Worm (Caenorhabditis elegans): ENCODE results near the gene taf-6.2.
A peak's percentile ranks its signal among the peaks of the same experiment; 100 is the strongest.

taf-6.2 gene

ce11 chrIV:3647551-3647950 is 47.0 kb downstream of the taf-6.2 start:
- TF ChIP-seq crh-2 (tag; optimal IDR thresholded peaks at IDR 0.05) (peak; percentile 13), zag-1 (tag; optimal IDR thresholded peaks at IDR 0.05) (no peak), dmd-4 (tag; optimal IDR thresholded peaks at IDR 0.05) (no peak), lsy-2 (tag; optimal IDR thresholded peaks at IDR 0.05) (peak in 1 of 2 experiments; percentile 41), C34F6.9 (tag; optimal IDR thresholded peaks at IDR 0.05) (peak; percentile 26), gmeb-1 (tag; optimal IDR thresholded peaks at IDR 0.05) (peak; percentile 9), nhr-25 (tag; optimal IDR thresholded peaks at IDR 0.05) (peak; percentile 43), nhr-129 (tag; optimal IDR thresholded peaks at IDR 0.05) (peak; percentile 59), sma-9 (GFP tag; optimal IDR thresholded peaks at IDR 0.05) (peak; percentile 77), sma-9 (tag; optimal IDR thresholded peaks at IDR 0.05) (no peak), F13H6.1 (tag; optimal IDR thresholded peaks at IDR 0.05) (peak; percentile 82), ztf-4 (tag; optimal IDR thresholded peaks at IDR 0.05) (peak; percentile 52)

DNA sequence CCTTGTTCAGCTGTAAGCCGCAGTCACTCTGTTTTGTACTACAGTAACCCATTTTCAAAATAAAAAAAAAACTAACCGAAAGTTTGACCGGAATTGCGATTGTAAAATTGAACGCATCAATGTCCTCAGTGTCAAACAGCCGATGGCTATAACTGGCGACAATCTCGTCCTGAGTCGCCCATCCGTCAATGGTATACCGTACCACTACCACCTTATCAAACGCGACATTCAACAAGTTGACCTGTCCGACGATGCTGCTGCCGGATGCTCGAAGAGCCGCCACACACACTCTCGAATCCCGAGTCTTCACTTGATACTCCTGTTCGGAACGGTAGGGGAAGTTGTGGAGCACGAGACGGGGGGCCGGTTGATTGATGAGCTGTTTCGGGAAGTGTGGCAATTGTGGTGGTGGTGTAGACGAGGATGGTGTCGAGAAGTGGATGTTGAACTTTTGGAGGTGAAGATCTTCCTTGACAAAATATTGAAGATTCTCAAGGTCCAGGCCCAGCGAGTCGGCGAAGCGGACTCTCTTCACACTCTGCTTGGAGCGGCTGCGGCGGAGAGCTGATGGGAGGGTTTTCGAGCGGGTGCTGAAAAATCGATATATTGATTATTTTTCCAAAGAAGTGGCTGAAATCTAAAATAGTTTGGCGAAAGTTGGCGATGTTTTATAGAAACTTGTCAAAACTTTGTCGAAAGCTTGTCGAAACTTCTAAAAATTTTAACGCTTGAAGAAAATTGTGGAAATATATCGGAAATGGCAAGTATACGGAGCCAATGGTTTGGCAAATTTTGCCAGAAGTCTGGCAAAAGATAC is 48.0 kb downstream of the taf-6.2 start:
- TF ChIP-seq nhr-25 (tag; optimal IDR thresholded peaks at IDR 0.05) (no peak), peb-1 (tag; optimal IDR thresholded peaks at IDR 0.05) (no peak), elt-1 (tag; optimal IDR thresholded peaks at IDR 0.05) (no peak), zag-1 (tag; optimal IDR thresholded peaks at IDR 0.05) (no peak)

DNA sequence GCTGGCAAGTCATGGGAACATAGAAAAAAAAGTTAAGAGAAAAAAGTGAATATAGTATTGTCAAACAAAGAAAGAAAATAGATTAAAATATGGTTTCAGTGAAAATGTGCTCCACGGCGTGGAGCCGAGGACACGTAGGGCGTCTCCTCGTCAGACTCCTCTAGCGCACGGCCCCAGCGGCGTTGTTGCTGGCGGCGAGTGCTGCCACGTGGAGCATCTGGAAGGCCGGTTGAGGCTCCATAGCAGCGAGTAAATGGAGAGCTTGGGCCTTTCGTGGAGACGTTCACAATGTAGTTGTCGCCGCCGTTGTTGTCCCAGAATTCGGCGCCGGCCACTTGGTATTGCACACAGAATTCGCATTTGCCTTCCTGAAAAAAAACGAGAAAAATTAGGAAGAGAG is 49.0 kb downstream of the taf-6.2 start:
- TF ChIP-seq R02D3.7 (tag; optimal IDR thresholded peaks at IDR 0.05) (no peak), C34F6.9 (tag; optimal IDR thresholded peaks at IDR 0.05) (no peak), Y55F3AM.14 (GFP tag; optimal IDR thresholded peaks at IDR 0.05) (no peak), gmeb-1 (tag; optimal IDR thresholded peaks at IDR 0.05) (no peak), unc-39 (tag; optimal IDR thresholded peaks at IDR 0.05) (no peak), nhr-237 (tag; optimal IDR thresholded peaks at IDR 0.05) (no peak), nhr-11 (tag; optimal IDR thresholded peaks at IDR 0.05) (no peak), nhr-129 (tag; optimal IDR thresholded peaks at IDR 0.05) (no peak), nhr-77 (tag; optimal IDR thresholded peaks at IDR 0.05) (no peak), dmd-4 (tag; optimal IDR thresholded peaks at IDR 0.05) (no peak)

- TF ChIP-seq lin-13 (GFP tag; optimal IDR thresholded peaks at IDR 0.05) (peak; percentile 31), lsy-2 (tag; optimal IDR thresholded peaks at IDR 0.05) (peak in 1 of 2 experiments; percentile 57), unc-62 (GFP tag; optimal IDR thresholded peaks at IDR 0.05) (no peak), dmd-4 (tag; optimal IDR thresholded peaks at IDR 0.05) (no peak), Y55F3AM.14 (GFP tag; optimal IDR thresholded peaks at IDR 0.05) (no peak), nhr-129 (tag; optimal IDR thresholded peaks at IDR 0.05) (peak; percentile 55), ama-1 (optimal IDR thresholded peaks at IDR 0.05) (peak; percentile 64), F13H6.1 (tag; optimal IDR thresholded peaks at IDR 0.05) (peak; percentile 30), nhr-6 (tag; optimal IDR thresholded peaks at IDR 0.05) (peak; percentile 21), ztf-4 (tag; optimal IDR thresholded peaks at IDR 0.05) (peak; percentile 100), ZK546.5 (tag; optimal IDR thresholded peaks at IDR 0.05) (no peak)
Measured at ce11 chrIV:3644863-3645378, 49.6 kb downstream of the taf-6.2 start.

- TF ChIP-seq lin-13 (GFP tag; optimal IDR thresholded peaks at IDR 0.05) (no peak), lin-39 (tag; optimal IDR thresholded peaks at IDR 0.05) (no peak), lsy-2 (tag; optimal IDR thresholded peaks at IDR 0.05) (no peak)
Measured at ce11 chrIV:3642189-3642588, 52.3 kb downstream of the taf-6.2 start, which contains the start of gene CC8.3. Gene CC8.3 (minus strand): TSS chrIV:3642289.

DNA sequence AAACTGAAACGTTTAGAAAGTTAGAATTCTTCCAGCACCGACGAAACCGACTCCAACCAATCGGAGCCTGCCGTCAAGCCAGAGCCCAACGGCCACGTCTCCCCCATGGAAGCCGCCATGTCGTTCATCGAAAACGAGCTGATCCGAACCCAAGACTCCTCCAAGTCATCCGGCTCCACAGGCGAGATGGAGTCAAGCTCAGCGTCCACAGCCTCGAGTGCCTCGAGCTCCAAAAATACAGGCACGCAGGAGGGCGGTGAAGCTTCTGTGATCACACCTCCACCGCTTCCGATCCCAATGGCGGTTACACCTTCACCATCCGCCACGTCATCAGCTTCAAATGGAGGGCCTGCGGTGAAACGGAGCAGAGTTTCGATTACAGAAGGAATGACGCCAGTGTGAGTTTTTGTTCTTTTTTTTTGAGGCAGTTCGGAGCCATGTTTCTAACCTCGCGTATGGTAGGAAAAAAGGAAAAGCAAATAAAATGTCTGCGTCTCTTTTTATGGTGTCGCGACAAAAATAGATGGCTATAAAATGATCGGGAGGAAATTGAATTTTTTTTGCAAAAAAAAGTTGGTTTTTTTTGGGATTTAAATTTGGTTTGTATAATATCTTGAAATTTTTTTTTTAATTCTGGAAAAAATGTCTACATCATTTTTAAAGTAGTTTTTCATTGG is 56.1 kb downstream of the taf-6.2 start:
- TF ChIP-seq Y55F3AM.14 (GFP tag; optimal IDR thresholded peaks at IDR 0.05) (no peak), aly-2 (tag; optimal IDR thresholded peaks at IDR 0.05) (no peak), F13H6.1 (tag; optimal IDR thresholded peaks at IDR 0.05) (no peak), R02D3.7 (tag; optimal IDR thresholded peaks at IDR 0.05) (no peak), unc-55 (GFP tag; optimal IDR thresholded peaks at IDR 0.05) (no peak), elt-1 (tag; optimal IDR thresholded peaks at IDR 0.05) (no peak), egl-27 (tag; optimal IDR thresholded peaks at IDR 0.05) (no peak)

Data from whole organism, L2 larva.